In genomic region chr3L:3952468-3952867, dm6 we compare ENCODE assay signal across 1 fruit fly cellular context.
TF ChIP-seq lines count a peak whose summit lies in the region.

CG14984 (minus strand) TSS chr3L:3952550.

TF ChIP-seq in whole organism, embryonic, 481 proteins besides CTCF, POLR2A, EP300 and RAD21 (continued from another document and continues in another):
- TF ChIP-seq HHEX (GFP tag; optimal IDR thresholded peaks at IDR 0.05; lab: Kevin White, UChicago) (peak; percentile 62), sc (optimal IDR thresholded peaks at IDR 0.05; lab: Kevin White, UChicago) (no peak), sc (GFP tag; optimal IDR thresholded peaks at IDR 0.05; lab: Kevin White, UChicago) (no peak), eyg (GFP tag; optimal IDR thresholded peaks at IDR 0.05; lab: Kevin White, UChicago) (no peak), CG15269 (tag; optimal IDR thresholded peaks at IDR 0.05; lab: Kevin White, UChicago) (peak; percentile 20), CG10209 (GFP tag; optimal IDR thresholded peaks at IDR 0.05; lab: Kevin White, UChicago) (no peak), row (GFP tag; IDR thresholded peaks at IDR 0.05; lab: Robert Waterston, UW) (peak; percentile 58), pb (GFP tag; optimal IDR thresholded peaks at IDR 0.05; lab: Kevin White, UChicago) (no peak), MTF-1 (GFP tag; optimal IDR thresholded peaks at IDR 0.05; lab: Kevin White, UChicago; ENCODE audit: borderline replicate concordance) (no peak), Xbp1 (GFP tag; optimal IDR thresholded peaks at IDR 0.05; lab: Kevin White, UChicago) (peak; percentile 20), CG7839 (tag; optimal IDR thresholded peaks at IDR 0.05; lab: Kevin White, UChicago) (peak; percentile 31), da (GFP tag; optimal IDR thresholded peaks at IDR 0.05; lab: Kevin White, UChicago) (no peak), CG1647 (GFP tag; optimal IDR thresholded peaks at IDR 0.05; lab: Kevin White, UChicago) (peak; percentile 26), Dip3 (GFP tag; optimal IDR thresholded peaks at IDR 0.05; lab: Kevin White, UChicago) (peak; percentile 26), Gug (GFP tag; IDR thresholded peaks at IDR 0.05; lab: Robert Waterston, UW) (peak; percentile 57; the same call in 2 of the 4 replicates), CG18599 (GFP tag; optimal IDR thresholded peaks at IDR 0.05; lab: Kevin White, UChicago) (peak; percentile 76), CG8765 (GFP tag; IDR thresholded peaks at IDR 0.05; lab: Robert Waterston, UW) (0 out of 2 replicates have a peak, but pooled peaks have one; percentile 16), CG30403 (GFP tag; optimal IDR thresholded peaks at IDR 0.05; lab: Kevin White, UChicago) (peak; percentile 27), Hr51 (GFP tag; optimal IDR thresholded peaks at IDR 0.05; lab: Kevin White, UChicago) (peak in 1 of 2 experiments; percentile 11), CG43689 (GFP tag; IDR thresholded peaks at IDR 0.05; lab: Robert Waterston, UW) (no peak), sug (tag; optimal IDR thresholded peaks at IDR 0.05; lab: Kevin White, UChicago) (no peak), jumu (GFP tag; optimal IDR thresholded peaks at IDR 0.05; lab: Kevin White, UChicago) (no peak), HmgD (GFP tag; optimal IDR thresholded peaks at IDR 0.05; lab: Kevin White, UChicago) (no peak), CG7963 (GFP tag; IDR thresholded peaks at IDR 0.05; lab: Robert Waterston, UW; ENCODE audit: partially characterized antibody) (no peak), CG14050 (GFP tag; IDR thresholded peaks at IDR 0.05; lab: Robert Waterston, UW) (no peak), CG14710 (tag; optimal IDR thresholded peaks at IDR 0.05; lab: Kevin White, UChicago) (no peak), CG16815 (GFP tag; optimal IDR thresholded peaks at IDR 0.05; lab: Kevin White, UChicago) (no peak), Spps (tag; optimal IDR thresholded peaks at IDR 0.05; lab: Kevin White, UChicago) (no peak), luna (GFP tag; optimal IDR thresholded peaks at IDR 0.05; lab: Kevin White, UChicago) (no peak), mirr (GFP tag; optimal IDR thresholded peaks at IDR 0.05; lab: Kevin White, UChicago) (no peak), CG6791 (GFP tag; IDR thresholded peaks at IDR 0.05; lab: Robert Waterston, UW; ENCODE audit: partially characterized antibody) (no peak), Hmx (GFP tag; optimal IDR thresholded peaks at IDR 0.05; lab: Kevin White, UChicago) (no peak), nau (GFP tag; optimal IDR thresholded peaks at IDR 0.05; lab: Kevin White, UChicago) (no peak), CG2129 (GFP tag; IDR thresholded peaks at IDR 0.05; lab: Robert Waterston, UW; ENCODE audit: partially characterized antibody) (no peak), CG12155 (GFP tag; optimal IDR thresholded peaks at IDR 0.05; lab: Kevin White, UChicago) (peak; percentile 25), Mrtf (GFP tag; IDR thresholded peaks at IDR 0.05; lab: Robert Waterston, UW) (no peak), dati (GFP tag; IDR thresholded peaks at IDR 0.05; lab: Robert Waterston, UW) (no peak), CG7786 (GFP tag; optimal IDR thresholded peaks at IDR 0.05; lab: Kevin White, UChicago) (peak; percentile 23), pum (GFP tag; optimal IDR thresholded peaks at IDR 0.05; lab: Kevin White, UChicago) (no peak), Ada2b (GFP tag; IDR thresholded peaks at IDR 0.05; lab: Robert Waterston, UW) (peak; percentile 60), CG10366 (GFP tag; IDR thresholded peaks at IDR 0.05; lab: Robert Waterston, UW) (0 out of 2 replicates have a peak, but pooled peaks have one; percentile 17), ssp (GFP tag; IDR thresholded peaks at IDR 0.05; lab: Robert Waterston, UW) (no peak), Ets97D (GFP tag; optimal IDR thresholded peaks at IDR 0.05; lab: Kevin White, UChicago) (no peak), CG12744 (GFP tag; optimal IDR thresholded peaks at IDR 0.05; lab: Kevin White, UChicago) (no peak), CG6683 (GFP tag; optimal IDR thresholded peaks at IDR 0.05; lab: Kevin White, UChicago) (no peak), peb (GFP tag; IDR thresholded peaks at IDR 0.05; lab: Robert Waterston, UW) (no peak), Oaz (GFP tag; IDR thresholded peaks at IDR 0.05; lab: Robert Waterston, UW) (no peak), CG16863 (GFP tag; optimal IDR thresholded peaks at IDR 0.05; lab: Kevin White, UChicago) (no peak), CG7928 (GFP tag; optimal IDR thresholded peaks at IDR 0.05; lab: Kevin White, UChicago) (peak; percentile 5), CG14667 (GFP tag; IDR thresholded peaks at IDR 0.05; lab: Robert Waterston, UW) (peak; percentile 35; the same call in 1 of the 2 replicates), dmrt11E (tag; optimal IDR thresholded peaks at IDR 0.05; lab: Kevin White, UChicago) (no peak), zf30C (GFP tag; optimal IDR thresholded peaks at IDR 0.05; lab: Kevin White, UChicago) (no peak), ind (GFP tag; optimal IDR thresholded peaks at IDR 0.05; lab: Kevin White, UChicago) (peak; percentile 60), amos (GFP tag; IDR thresholded peaks at IDR 0.05; lab: Robert Waterston, UW; ENCODE audit: partially characterized antibody) (no peak), Sox102F (GFP tag; optimal IDR thresholded peaks at IDR 0.05; lab: Kevin White, UChicago) (peak; percentile 12), hbn (GFP tag; IDR thresholded peaks at IDR 0.05; lab: Robert Waterston, UW; ENCODE audit: partially characterized antibody) (no peak), Dip2 (GFP tag; IDR thresholded peaks at IDR 0.05; lab: Robert Waterston, UW) (no peak), CG3281 (GFP tag; optimal IDR thresholded peaks at IDR 0.05; lab: Kevin White, UChicago) (peak; percentile 78), CG2199 (GFP tag; IDR thresholded peaks at IDR 0.05; lab: Robert Waterston, UW) (no peak), CG34376 (GFP tag; optimal IDR thresholded peaks at IDR 0.05; lab: Kevin White, UChicago) (peak; percentile 5), CG9609 (GFP tag; optimal IDR thresholded peaks at IDR 0.05; lab: Kevin White, UChicago) (no peak), lola (GFP tag; optimal IDR thresholded peaks at IDR 0.05; lab: Kevin White, UChicago) (no peak), CG4424 (GFP tag; optimal IDR thresholded peaks at IDR 0.05; lab: Kevin White, UChicago) (peak; percentile 29), psq (GFP tag; optimal IDR thresholded peaks at IDR 0.05; lab: Kevin White, UChicago) (no peak), CG34224 (GFP tag; IDR thresholded peaks at IDR 0.05; lab: Robert Waterston, UW; ENCODE audit: partially characterized antibody) (no peak), CG4820 (GFP tag; optimal IDR thresholded peaks at IDR 0.05; lab: Kevin White, UChicago) (peak; percentile 19), tio (GFP tag; optimal IDR thresholded peaks at IDR 0.05; lab: Kevin White, UChicago) (peak; percentile 3), CG6272 (GFP tag; IDR thresholded peaks at IDR 0.05; lab: Robert Waterston, UW) (0 out of 2 replicates have a peak, but pooled peaks have one; percentile 13), CG11456 (GFP tag; IDR thresholded peaks at IDR 0.05; lab: Robert Waterston, UW) (peak; percentile 71; the same call in 2 of the 3 replicates), CG1832 (GFP tag; optimal IDR thresholded peaks at IDR 0.05; lab: Kevin White, UChicago) (no peak), Myb (GFP tag; optimal IDR thresholded peaks at IDR 0.05; lab: Kevin White, UChicago) (no peak), CG11560 (tag; IDR thresholded peaks at IDR 0.05; lab: Robert Waterston, UW) (peak; percentile 50; the same call in 1 of the 3 replicates), Hr39 (optimal IDR thresholded peaks at IDR 0.05; lab: Kevin White, UChicago) (no peak), CG17829 (tag; optimal IDR thresholded peaks at IDR 0.05; lab: Kevin White, UChicago) (no peak), cg (GFP tag; optimal IDR thresholded peaks at IDR 0.05; lab: Kevin White, UChicago) (no peak), CG10147 (GFP tag; optimal IDR thresholded peaks at IDR 0.05; lab: Kevin White, UChicago) (peak; percentile 75), D19B (GFP tag; optimal IDR thresholded peaks at IDR 0.05; lab: Kevin White, UChicago) (peak; percentile 50), aop (GFP tag; IDR thresholded peaks at IDR 0.05; lab: Robert Waterston, UW) (no peak), H15 (GFP tag; IDR thresholded peaks at IDR 0.05; lab: Robert Waterston, UW) (no peak), Ravus (GFP tag; IDR thresholded peaks at IDR 0.05; lab: Robert Waterston, UW) (peak; percentile 36; the same call in 1 of the 2 replicates), gsb (GFP tag; IDR thresholded peaks at IDR 0.05; lab: Robert Waterston, UW) (peak; percentile 43; the same call in 1 of the 2 replicates), bcd (GFP tag; optimal IDR thresholded peaks at IDR 0.05; lab: Kevin White, UChicago) (peak; percentile 62), gsb-n (tag; optimal IDR thresholded peaks at IDR 0.05; lab: Kevin White, UChicago) (no peak), run (tag; optimal IDR thresholded peaks at IDR 0.05; lab: Kevin White, UChicago) (no peak), pho (GFP tag; optimal IDR thresholded peaks at IDR 0.05; lab: Kevin White, UChicago) (peak; percentile 28), nom (GFP tag; optimal IDR thresholded peaks at IDR 0.05; lab: Kevin White, UChicago) (peak; percentile 71), Nf-YA (GFP tag; IDR thresholded peaks at IDR 0.05; lab: Robert Waterston, UW) (no peak), CG18262 (tag; optimal IDR thresholded peaks at IDR 0.05; lab: Kevin White, UChicago) (no peak), CG14860 (GFP tag; IDR thresholded peaks at IDR 0.05; lab: Robert Waterston, UW; ENCODE audit: partially characterized antibody) (no peak), CG10654 (GFP tag; optimal IDR thresholded peaks at IDR 0.05; lab: Kevin White, UChicago) (no peak), Fer2 (tag; optimal IDR thresholded peaks at IDR 0.05; lab: Kevin White, UChicago) (no peak), zfh2 (GFP tag; optimal IDR thresholded peaks at IDR 0.05; lab: Kevin White, UChicago) (peak; percentile 54), Chrac-16 (GFP tag; optimal IDR thresholded peaks at IDR 0.05; lab: Kevin White, UChicago) (no peak), grn (GFP tag; optimal IDR thresholded peaks at IDR 0.05; lab: Kevin White, UChicago) (no peak), Side (GFP tag; optimal IDR thresholded peaks at IDR 0.05; lab: Kevin White, UChicago) (peak; percentile 10), CkIIα-i1 (GFP tag; IDR thresholded peaks at IDR 0.05; lab: Robert Waterston, UW) (no peak), salm (tag; optimal IDR thresholded peaks at IDR 0.05; lab: Kevin White, UChicago) (no peak), CG11695 (GFP tag; IDR thresholded peaks at IDR 0.05; lab: Robert Waterston, UW) (no peak), CG6854 (GFP tag; optimal IDR thresholded peaks at IDR 0.05; lab: Kevin White, UChicago) (peak; percentile 41), CG1233 (GFP tag; optimal IDR thresholded peaks at IDR 0.05; lab: Kevin White, UChicago) (peak; percentile 18), p53 (GFP tag; optimal IDR thresholded peaks at IDR 0.05; lab: Kevin White, UChicago) (no peak), Fer1 (GFP tag; optimal IDR thresholded peaks at IDR 0.05; lab: Kevin White, UChicago) (peak; percentile 63), Aef1 (GFP tag; IDR thresholded peaks at IDR 0.05; lab: Robert Waterston, UW) (peak; percentile 65), CG7357 (GFP tag; IDR thresholded peaks at IDR 0.05; lab: Robert Waterston, UW) (no peak), lilli (GFP tag; optimal IDR thresholded peaks at IDR 0.05; lab: Kevin White, UChicago) (peak; percentile 57), nmo (GFP tag; optimal IDR thresholded peaks at IDR 0.05; lab: Kevin White, UChicago) (no peak), CG3995 (GFP tag; optimal IDR thresholded peaks at IDR 0.05; lab: Kevin White, UChicago) (no peak), MESR4 (GFP tag; optimal IDR thresholded peaks at IDR 0.05; lab: Kevin White, UChicago) (no peak), H2.0 (GFP tag; IDR thresholded peaks at IDR 0.05; lab: Robert Waterston, UW) (no peak), CG10979 (tag; optimal IDR thresholded peaks at IDR 0.05; lab: Kevin White, UChicago) (no peak), CG18764 (GFP tag; optimal IDR thresholded peaks at IDR 0.05; lab: Kevin White, UChicago) (peak; percentile 14), bowl (GFP tag; IDR thresholded peaks at IDR 0.05; lab: Robert Waterston, UW) (no peak), dm (GFP tag; optimal IDR thresholded peaks at IDR 0.05; lab: Kevin White, UChicago) (no peak), CG9727 (GFP tag; optimal IDR thresholded peaks at IDR 0.05; lab: Kevin White, UChicago) (peak; percentile 13), gfzf (GFP tag; optimal IDR thresholded peaks at IDR 0.05; lab: Kevin White, UChicago) (no peak), CG4360 (GFP tag; IDR thresholded peaks at IDR 0.05; lab: Robert Waterston, UW) (no peak), ranshi (GFP tag; IDR thresholded peaks at IDR 0.05; lab: Robert Waterston, UW) (peak; percentile 55; the same call in 1 of the 2 replicates), CG10462 (GFP tag; optimal IDR thresholded peaks at IDR 0.05; lab: Kevin White, UChicago) (no peak), scrt (GFP tag; optimal IDR thresholded peaks at IDR 0.05; lab: Kevin White, UChicago) (peak; percentile 80), NC2β (GFP tag; optimal IDR thresholded peaks at IDR 0.05; lab: Kevin White, UChicago) (no peak), z (GFP tag; IDR thresholded peaks at IDR 0.05; lab: Robert Waterston, UW) (no peak), Dref (GFP tag; IDR thresholded peaks at IDR 0.05; lab: Robert Waterston, UW) (no peak), twi (tag; optimal IDR thresholded peaks at IDR 0.05; lab: Kevin White, UChicago) (no peak), CG12391 (tag; optimal IDR thresholded peaks at IDR 0.05; lab: Kevin White, UChicago) (no peak), oc (tag; optimal IDR thresholded peaks at IDR 0.05; lab: Kevin White, UChicago) (no peak), CG10565 (GFP tag; optimal IDR thresholded peaks at IDR 0.05; lab: Kevin White, UChicago) (no peak), CG13123 (GFP tag; optimal IDR thresholded peaks at IDR 0.05; lab: Kevin White, UChicago) (no peak), CG15601 (tag; optimal IDR thresholded peaks at IDR 0.05; lab: Kevin White, UChicago) (no peak), CG5180 (GFP tag; optimal IDR thresholded peaks at IDR 0.05; lab: Kevin White, UChicago) (no peak), Fer3 (tag; optimal IDR thresholded peaks at IDR 0.05; lab: Kevin White, UChicago) (peak; percentile 63), CG17359 (tag; optimal IDR thresholded peaks at IDR 0.05; lab: Kevin White, UChicago) (peak; percentile 29), Hey (tag; optimal IDR thresholded peaks at IDR 0.05; lab: Kevin White, UChicago) (no peak), CG5953 (GFP tag; IDR thresholded peaks at IDR 0.05; lab: Robert Waterston, UW) (no peak), CG34422 (GFP tag; IDR thresholded peaks at IDR 0.05; lab: Robert Waterston, UW) (no peak), Atf-2 (GFP tag; optimal IDR thresholded peaks at IDR 0.05; lab: Kevin White, UChicago) (no peak), sd (tag; optimal IDR thresholded peaks at IDR 0.05; lab: Kevin White, UChicago) (no peak)
